Fruit fly (Drosophila melanogaster): ENCODE measurements around the gene Dph4.

The Dph4 gene

dm6 chr3R:5606477-5606876 lies 17.4 kb downstream of the Dph4 start, which contains the start of gene asl (continued):
- TF ChIP-seq Sox102F (GFP tag; optimal IDR thresholded peaks at IDR 0.05) (no peak), CG34406 (GFP tag; optimal IDR thresholded peaks at IDR 0.05) (no peak), Eip78C (GFP tag) (peak; percentile 90), Ets21C (GFP tag; optimal IDR thresholded peaks at IDR 0.05) (peak; percentile 20), CG9139 (GFP tag; optimal IDR thresholded peaks at IDR 0.05) (no peak), Hr39 (GFP tag; optimal IDR thresholded peaks at IDR 0.05) (peak; percentile 64), acj6 (GFP tag; optimal IDR thresholded peaks at IDR 0.05) (peak; percentile 39), CG6276 (GFP tag; optimal IDR thresholded peaks at IDR 0.05) (no peak), Eip93F (GFP tag; optimal IDR thresholded peaks at IDR 0.05) (peak; percentile 70), CG32006 (GFP tag; optimal IDR thresholded peaks at IDR 0.05) (no peak), CG6808 (GFP tag; optimal IDR thresholded peaks at IDR 0.05) (peak; percentile 11), topi (GFP tag; optimal IDR thresholded peaks at IDR 0.05) (peak; percentile 43), eg (GFP tag; IDR thresholded peaks at IDR 0.05) (peak; percentile 76), Smox (GFP tag; optimal IDR thresholded peaks at IDR 0.05) (no peak), CG1621 (tag; optimal IDR thresholded peaks at IDR 0.05) (peak; percentile 33), CG6792 (GFP tag; optimal IDR thresholded peaks at IDR 0.05) (peak; percentile 38), CG31627 (GFP tag; optimal IDR thresholded peaks at IDR 0.05) (peak; percentile 67), Sox15 (GFP tag; optimal IDR thresholded peaks at IDR 0.05) (peak; percentile 8), spab (GFP tag; optimal IDR thresholded peaks at IDR 0.05) (no peak), Eip75B (GFP tag; optimal IDR thresholded peaks at IDR 0.05) (peak; percentile 60), CG16779 (tag; optimal IDR thresholded peaks at IDR 0.05) (no peak), CG11762 (GFP tag; optimal IDR thresholded peaks at IDR 0.05; ENCODE audit: insufficient read depth) (no peak), CG6854 (GFP tag; optimal IDR thresholded peaks at IDR 0.05) (no peak), salr (GFP tag; optimal IDR thresholded peaks at IDR 0.05) (peak in 1 of 2 experiments; percentile 9), vri (GFP tag; optimal IDR thresholded peaks at IDR 0.05) (peak; percentile 41), CG8319 (GFP tag; optimal IDR thresholded peaks at IDR 0.05) (no peak), CG7368 (GFP tag; optimal IDR thresholded peaks at IDR 0.05) (no peak), CG3919 (GFP tag; optimal IDR thresholded peaks at IDR 0.05) (no peak), fd59A (GFP tag; optimal IDR thresholded peaks at IDR 0.05) (no peak), CG15336 (GFP tag; IDR thresholded peaks at IDR 0.05) (peak; percentile 44)

DNA sequence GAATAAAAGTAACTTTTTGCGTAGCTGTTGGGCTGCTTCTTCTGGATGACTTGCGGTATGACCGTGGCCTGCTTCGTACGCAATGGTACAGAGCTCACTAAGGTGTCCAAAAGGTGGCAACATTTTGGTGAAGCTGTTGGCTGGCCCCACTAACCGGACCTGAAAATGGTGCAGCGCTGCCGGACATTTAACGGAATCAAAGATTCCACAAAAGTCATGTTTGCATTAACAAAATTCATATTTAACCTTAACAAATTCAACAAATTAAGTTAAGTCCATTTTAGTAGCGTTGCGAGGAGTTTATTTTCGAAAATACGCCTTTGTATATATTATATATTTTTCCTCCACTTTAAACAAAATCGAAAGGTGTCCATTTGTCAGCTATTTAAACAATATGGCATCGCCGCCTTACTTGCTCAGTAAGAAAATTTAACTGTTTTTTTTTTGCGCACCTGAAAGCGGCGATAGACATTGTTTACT lies 22.8 kb downstream of the Dph4 start, which contains the start of the genes kra and SecS:
Gene kra (minus strand): TSS at position 93 of the 480 bp plus-strand sequence.
Gene SecS (plus strand): TSS at position 390 of the 480 bp plus-strand sequence.
- no peak for TF ChIP-seq CG15336 (GFP tag; IDR thresholded peaks at IDR 0.05)
- TF ChIP-seq Gug (GFP tag; IDR thresholded peaks at IDR 0.05) = no peak
- TF ChIP-seq CG6276 (GFP tag; optimal IDR thresholded peaks at IDR 0.05) = no peak
- TF ChIP-seq vri (GFP tag; optimal IDR thresholded peaks at IDR 0.05) = no peak
- peak; percentile 38 for TF ChIP-seq CG6808 (GFP tag; optimal IDR thresholded peaks at IDR 0.05)
- TF ChIP-seq CG10669 (GFP tag; optimal IDR thresholded peaks at IDR 0.05) = no peak
- peak; percentile 72 for TF ChIP-seq Ets21C (GFP tag; optimal IDR thresholded peaks at IDR 0.05)
- TF ChIP-seq eg (GFP tag; IDR thresholded peaks at IDR 0.05) = no peak
- TF ChIP-seq CG16779 (tag; optimal IDR thresholded peaks at IDR 0.05) = no peak
- TF ChIP-seq Smox (GFP tag; optimal IDR thresholded peaks at IDR 0.05) = no peak
- TF ChIP-seq CG8119 (GFP tag; IDR thresholded peaks at IDR 0.05) = no peak
- TF ChIP-seq Sox102F (GFP tag; optimal IDR thresholded peaks at IDR 0.05) = no peak
- TF ChIP-seq dsx (GFP tag; optimal IDR thresholded peaks at IDR 0.05; ENCODE audit: poor library complexity, severe bottlenecking) = no peak
- peak; percentile 86 for TF ChIP-seq fkh (GFP tag; optimal IDR thresholded peaks at IDR 0.05)
- peak; percentile 42 for TF ChIP-seq Eip75B (GFP tag; optimal IDR thresholded peaks at IDR 0.05)
- TF ChIP-seq CG6163 (GFP tag; IDR thresholded peaks at IDR 0.05) = no peak
- peak; percentile 31 for TF ChIP-seq fd85E (GFP tag; optimal IDR thresholded peaks at IDR 0.05)
- no peak for TF ChIP-seq spab (GFP tag; optimal IDR thresholded peaks at IDR 0.05)
- peak; percentile 16 for TF ChIP-seq CG34406 (GFP tag; optimal IDR thresholded peaks at IDR 0.05)
- TF ChIP-seq CG6792 (GFP tag; optimal IDR thresholded peaks at IDR 0.05) = peak; percentile 47
- TF ChIP-seq CG9139 (GFP tag; optimal IDR thresholded peaks at IDR 0.05) = no peak
- TF ChIP-seq Met (GFP tag; optimal IDR thresholded peaks at IDR 0.05) = peak; percentile 67
- no peak for TF ChIP-seq salr (GFP tag; optimal IDR thresholded peaks at IDR 0.05)
- no peak for TF ChIP-seq CG1621 (tag; optimal IDR thresholded peaks at IDR 0.05)
- TF ChIP-seq CG11902 (GFP tag; optimal IDR thresholded peaks at IDR 0.05) = peak; percentile 40
- peak; percentile 42 for TF ChIP-seq CG3919 (GFP tag; optimal IDR thresholded peaks at IDR 0.05)
- peak; percentile 79 for TF ChIP-seq Hr4 (GFP tag; optimal IDR thresholded peaks at IDR 0.05)
- no peak for TF ChIP-seq ss (GFP tag; optimal IDR thresholded peaks at IDR 0.05)
- peak; percentile 61 for TF ChIP-seq Sox15 (GFP tag; optimal IDR thresholded peaks at IDR 0.05)
- TF ChIP-seq fd59A (GFP tag; optimal IDR thresholded peaks at IDR 0.05) = no peak
- TF ChIP-seq CG8632 (GFP tag; optimal IDR thresholded peaks at IDR 0.05) = peak; percentile 46
- TF ChIP-seq svp (GFP tag) = peak; percentile 78
- TF ChIP-seq Hr38 (GFP tag; optimal IDR thresholded peaks at IDR 0.05) = no peak
- TF ChIP-seq pdm3 (GFP tag; optimal IDR thresholded peaks at IDR 0.05) = peak; percentile 68
- TF ChIP-seq achi (GFP tag; optimal IDR thresholded peaks at IDR 0.05) = peak; percentile 66
- no peak for TF ChIP-seq CG7368 (GFP tag; optimal IDR thresholded peaks at IDR 0.05)
- peak; percentile 71 for TF ChIP-seq acj6 (GFP tag; optimal IDR thresholded peaks at IDR 0.05)
- TF ChIP-seq cyc (GFP tag; optimal IDR thresholded peaks at IDR 0.05) = peak; percentile 55

Measured in whole organism, prepupa.